Worm (Caenorhabditis elegans): ENCODE measurements around the gene T04F3.5.

ce11 chrV:11797272-11797855, 36.9 kb downstream of the T04F3.5 start:
- TF ChIP-seq tbx-11 (GFP tag; IDR thresholded peaks at IDR 0.05) (no peak), ama-1 (optimal IDR thresholded peaks at IDR 0.05) (no peak), aly-1 (tag; optimal IDR thresholded peaks at IDR 0.05) (no peak), ceh-36 (tag; optimal IDR thresholded peaks at IDR 0.05) (no peak), tbx-37 (GFP tag; conservative IDR thresholded peaks at IDR 0.05) (no peak), hmbx-1 (tag; optimal IDR thresholded peaks at IDR 0.05) (no peak), hmg-4 (GFP tag; optimal IDR thresholded peaks at IDR 0.05) (no peak), pes-1 (GFP tag; IDR thresholded peaks at IDR 0.05) (no peak), flt-1 (GFP tag; IDR thresholded peaks at IDR 0.05) (no peak), hnd-1 (tag; optimal IDR thresholded peaks at IDR 0.05) (no peak)
